Fruit fly (Drosophila melanogaster) whole organism, embryonic: ENCODE measurements around the gene lawc.

Experiments
- CG16815 ChIP-seq: fragments of 200-800 bp; sonication (Bioruptor generic); optimal IDR thresholded peaks from 3 replicates; lab custom pipeline; 2017; ENCODE audit warnings: missing biosample characterization, mild to moderate bottlenecking, missing genetic modification characterization
- CG8281 ChIP-seq: fragments of 200-800 bp; sonication (Bioruptor generic); optimal IDR thresholded peaks from 2 replicates; lab custom pipeline; 2018; ENCODE audit warnings: missing biosample characterization, mild to moderate bottlenecking, missing genetic modification characterization, moderate library complexity
- Gsc ChIP-seq: fragments of 200-800 bp; sonication (Bioruptor generic); IDR thresholded peaks from 2 replicates; pipeline ENCODE4 v1.3.6; 2022; ENCODE audit warnings: missing biosample characterization, missing genetic modification characterization
- Lim3 ChIP-seq: fragments of 200-800 bp; sonication (Bioruptor generic); IDR thresholded peaks from 2 replicates; pipeline ENCODE4 v1.3.6; 2022; ENCODE audit warnings: missing biosample characterization, missing genetic modification characterization
- lola ChIP-seq, 3 experiments: fragments of >200 bp in 2 of 3; fragments of 200-800 bp in 1 of 3; sonication (Bioruptor generic) in 1 of 3; optimal IDR thresholded peaks; 2 replicates each; lab custom pipeline; 2017 to 2019; ENCODE audit warnings: missing biosample characterization in 3 of 3, missing genetic modification characterization in 3 of 3, mild to moderate bottlenecking in 1 of 3, moderate library complexity in 1 of 3

DNA sequence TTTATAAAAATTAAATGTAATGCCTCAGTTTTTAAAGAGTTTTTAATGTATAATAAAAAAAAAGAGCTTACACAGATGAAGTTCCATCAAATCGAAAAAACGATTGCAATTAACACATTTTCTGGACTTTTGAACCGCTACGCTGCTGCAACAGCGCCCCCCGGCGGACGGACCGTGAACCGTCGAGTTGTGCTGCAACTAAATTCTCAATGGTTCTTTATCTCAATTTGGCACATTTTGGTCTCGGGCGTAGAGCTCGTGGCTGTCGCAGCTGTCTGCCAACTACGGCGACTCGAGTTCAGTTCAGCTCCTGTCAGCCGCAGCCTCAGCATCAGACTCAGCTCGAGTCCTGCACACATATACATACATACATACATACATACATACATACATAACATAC lies 39.7 kb downstream of the lawc start:
- TF ChIP-seq CG8281 (tag; lab: Kevin White, UChicago): no peak
- TF ChIP-seq CG16815 (GFP tag; lab: Kevin White, UChicago): no peak
- TF ChIP-seq Gsc: no peak
- no peak for TF ChIP-seq Lim3
- TF ChIP-seq lola (GFP tag; optimal IDR thresholded peaks at IDR 0.05; lab: Kevin White, UChicago): no peak
